Worm (Caenorhabditis elegans) whole organism, young adult: ENCODE data around the gene K07E1.1.

ENCODE experiments used
- B0019.2 ChIP-seq: fragments of 200-800 bp; sonication (Bioruptor generic); conservative IDR thresholded peaks from 2 replicates; pipeline ENCODE4 v1.3.6; 2022; ENCODE audit warnings: missing genetic modification reagents, missing genetic modification characterization, missing compliant biosample characterization
- F22D6.2 ChIP-seq: sonication (generic microtip); optimal IDR thresholded peaks from 2 replicates; lab custom pipeline; 2016; ENCODE audit warnings: mild to moderate bottlenecking, missing genetic modification characterization, missing compliant biosample characterization
- F37B4.10 ChIP-seq: fragments of 200-800 bp; sonication (Bioruptor generic); IDR thresholded peaks from 2 replicates; pipeline ENCODE4 v1.3.6; 2022; ENCODE audit warnings: missing genetic modification characterization, missing compliant biosample characterization
- F57A8.1 ChIP-seq: fragments of 200-800 bp; sonication (Bioruptor generic); optimal IDR thresholded peaks from 2 replicates; lab custom pipeline; 2018; ENCODE audit warnings: mild to moderate bottlenecking, missing genetic modification characterization, moderate library complexity, missing compliant biosample characterization
- T26A5.8 ChIP-seq: sonication (generic microtip); optimal IDR thresholded peaks from 2 replicates; lab custom pipeline; 2016; ENCODE audit warnings: missing genetic modification characterization, missing compliant biosample characterization
- Y56A3A.18 ChIP-seq: fragments of 200-800 bp; sonication (Bioruptor generic); IDR thresholded peaks from 2 replicates; pipeline ENCODE4 v1.3.6; 2022; ENCODE audit warnings: missing genetic modification reagents, missing genetic modification characterization, missing compliant biosample characterization
- ZK185.1 ChIP-seq: sonication (generic microtip); optimal IDR thresholded peaks from 2 replicates; lab custom pipeline; 2016; ENCODE audit warnings: mild to moderate bottlenecking, missing genetic modification characterization, missing compliant biosample characterization; ENCODE audit not compliant: poor library complexity, severe bottlenecking
- akir-1 ChIP-seq: fragments of 200-800 bp; sonication (Bioruptor generic); optimal IDR thresholded peaks from 2 replicates; lab custom pipeline; 2018; ENCODE audit warnings: mild to moderate bottlenecking, missing genetic modification characterization, moderate library complexity, missing compliant biosample characterization
- aptf-2 ChIP-seq: fragments of 200-800 bp; sonication (Bioruptor generic); conservative IDR thresholded peaks from 2 replicates; pipeline ENCODE4 v1.3.6; 2022; ENCODE audit warnings: missing genetic modification reagents, missing genetic modification characterization, missing compliant biosample characterization
- bed-1 ChIP-seq: fragments of 200-800 bp; sonication (Bioruptor generic); IDR thresholded peaks from 2 replicates; pipeline ENCODE4 v1.3.6; 2022; ENCODE audit warnings: missing genetic modification reagents, missing genetic modification characterization, missing compliant biosample characterization
- ceh-100 ChIP-seq: fragments of 200-800 bp; sonication (Bioruptor generic); IDR thresholded peaks from 2 replicates; pipeline ENCODE4 v1.3.6; 2022; ENCODE audit warnings: missing genetic modification reagents, missing genetic modification characterization, missing compliant biosample characterization
- ceh-40 ChIP-seq: fragments of 200-800 bp; sonication (Bioruptor generic); IDR thresholded peaks from 2 replicates; pipeline ENCODE4 v1.3.6; 2022; ENCODE audit warnings: missing genetic modification characterization, missing compliant biosample characterization
- ceh-91 ChIP-seq: fragments of 200-800 bp; sonication (Bioruptor generic); IDR thresholded peaks from 2 replicates; pipeline ENCODE4 v1.3.6; 2022; ENCODE audit warnings: missing genetic modification reagents, missing genetic modification characterization, missing compliant biosample characterization
- dpff-1 ChIP-seq: sonication (generic microtip); optimal IDR thresholded peaks from 2 replicates; lab custom pipeline; 2017; ENCODE audit warnings: mild to moderate bottlenecking, missing genetic modification characterization, missing compliant biosample characterization
- egrh-3 ChIP-seq: fragments of 200-800 bp; sonication (Bioruptor generic); IDR thresholded peaks from 2 replicates; pipeline ENCODE4 v1.3.6; 2022; ENCODE audit warnings: missing genetic modification reagents, missing genetic modification characterization, missing compliant biosample characterization
- hlh-12 ChIP-seq: sonication (generic microtip); optimal IDR thresholded peaks from 2 replicates; lab custom pipeline; 2016; ENCODE audit warnings: missing genetic modification characterization, missing compliant biosample characterization
- hlh-26 ChIP-seq: fragments of 200-800 bp; sonication (Bioruptor generic); conservative IDR thresholded peaks from 2 replicates; pipeline ENCODE4 v1.3.6; 2022; ENCODE audit warnings: missing genetic modification reagents, missing genetic modification characterization, missing compliant biosample characterization
- let-526 ChIP-seq: fragments of 200-800 bp; sonication (Bioruptor generic); IDR thresholded peaks from 2 replicates; pipeline ENCODE4 v1.3.6; 2022; ENCODE audit warnings: missing genetic modification reagents, missing genetic modification characterization, missing compliant biosample characterization
- lin-35 ChIP-seq, 3 experiments: fragments of 150-350 bp in 2 of 3; sonication (generic microtip) in 1 of 3; optimal IDR thresholded peaks; 2 replicates each; lab custom pipeline; 2014 to 2018; ENCODE audit warnings: missing biosample characterization in 3 of 3, missing genetic modification characterization in 3 of 3, missing genetic modification reagents in 3 of 3
- lir-1 ChIP-seq: fragments of 200-800 bp; sonication (Bioruptor generic); conservative IDR thresholded peaks from 2 replicates; pipeline ENCODE4 v1.3.6; 2022; ENCODE audit warnings: missing genetic modification reagents, missing genetic modification characterization, missing compliant biosample characterization
- madf-6 ChIP-seq: fragments of 200-800 bp; sonication (Bioruptor generic); IDR thresholded peaks from 2 replicates; pipeline ENCODE4 v1.3.6; 2022; ENCODE audit warnings: missing genetic modification reagents, missing genetic modification characterization, missing compliant biosample characterization
- mcd-1 ChIP-seq: fragments of 200-800 bp; sonication (Bioruptor generic); IDR thresholded peaks from 2 replicates; pipeline ENCODE4 v1.3.6; 2022; ENCODE audit warnings: missing genetic modification reagents, missing genetic modification characterization, missing compliant biosample characterization
- mxl-1 ChIP-seq: sonication (generic microtip); optimal IDR thresholded peaks from 2 replicates; lab custom pipeline; 2016; ENCODE audit warnings: missing genetic modification characterization, missing compliant biosample characterization
- nhr-90 ChIP-seq: sonication (generic microtip); optimal IDR thresholded peaks from 2 replicates; lab custom pipeline; 2016; ENCODE audit warnings: missing genotype, mild to moderate bottlenecking, missing genetic modification characterization, missing compliant biosample characterization
- sdz-38 ChIP-seq: sonication (generic microtip); optimal IDR thresholded peaks from 2 replicates; lab custom pipeline; 2016; ENCODE audit warnings: missing genotype, missing genetic modification characterization, missing compliant biosample characterization
- snpc-1.1 ChIP-seq: sonication (generic microtip); optimal IDR thresholded peaks from 2 replicates; lab custom pipeline; 2017; ENCODE audit warnings: missing genetic modification characterization, mild to moderate bottlenecking, missing compliant biosample characterization, antibody characterized with exemption, moderate library complexity, missing genotype, missing genetic modification reagents; ENCODE audit not compliant: insufficient read depth
- snpc-1.3 ChIP-seq: sonication (generic microtip); optimal IDR thresholded peaks from 2 replicates; lab custom pipeline; 2017; ENCODE audit warnings: missing genetic modification characterization, mild to moderate bottlenecking, missing compliant biosample characterization, antibody characterized with exemption, moderate library complexity, missing genotype, missing genetic modification reagents; ENCODE audit not compliant: insufficient read depth
- snpc-3.4 ChIP-seq: sonication (generic microtip); optimal IDR thresholded peaks from 2 replicates; lab custom pipeline; 2017; ENCODE audit warnings: missing genetic modification characterization, mild to moderate bottlenecking, missing compliant biosample characterization, antibody characterized with exemption, moderate library complexity, missing genotype, missing genetic modification reagents
- sptf-2 ChIP-seq: fragments of 200-800 bp; sonication (Bioruptor generic); optimal IDR thresholded peaks from 2 replicates; lab custom pipeline; 2018; ENCODE audit warnings: mild to moderate bottlenecking, missing genetic modification characterization, missing compliant biosample characterization
- zfh-2 ChIP-seq: fragments of 200-800 bp; sonication (Bioruptor generic); conservative IDR thresholded peaks from 2 replicates; pipeline ENCODE4 v1.3.6; 2022; ENCODE audit warnings: missing genetic modification reagents, missing genetic modification characterization, missing compliant biosample characterization
- ztf-22 ChIP-seq: fragments of 200-800 bp; sonication (Bioruptor generic); optimal IDR thresholded peaks from 2 replicates; lab custom pipeline; 2018; ENCODE audit warnings: mild to moderate bottlenecking, missing genetic modification characterization, moderate library complexity, missing compliant biosample characterization
- ztf-6 ChIP-seq: fragments of 200-800 bp; sonication (Bioruptor generic); IDR thresholded peaks from 2 replicates; pipeline ENCODE4 v1.3.6; 2022; ENCODE audit warnings: missing genetic modification reagents, missing genetic modification characterization, missing compliant biosample characterization

Gene K07E1.1

ce11 chrII:4566237-4566636 is 15.4 kb downstream of the K07E1.1 start (continued):
- TF ChIP-seq sdz-38 (tag; lab: Kevin White, UChicago), result no peak
- TF ChIP-seq ceh-91 (GFP tag; lab: Robert Waterston, UW), result 0 out of 2 replicates have a peak, but pooled peaks have one; percentile 47

DNA sequence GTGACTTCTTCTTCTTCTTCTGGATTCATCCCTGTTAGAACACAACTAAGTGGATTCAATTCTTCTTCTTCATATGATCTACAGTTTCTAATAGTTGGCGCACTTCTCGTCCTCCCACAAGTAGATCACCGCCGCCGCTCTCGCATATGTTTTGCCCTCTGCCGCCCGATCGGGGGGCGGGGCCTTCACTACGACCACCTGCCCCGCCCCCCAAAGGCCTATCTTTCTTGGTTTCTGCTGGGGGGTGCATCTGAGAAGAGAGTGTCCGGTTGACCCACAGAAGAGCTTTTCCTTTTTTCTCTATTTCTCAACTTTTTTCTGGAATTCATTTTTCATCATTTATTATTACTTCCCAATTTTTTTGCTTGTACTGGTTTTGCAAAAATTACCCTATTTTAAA is 20.2 kb downstream of the K07E1.1 start:
- TF ChIP-seq mcd-1 (GFP tag; lab: Robert Waterston, UW) (no peak), lir-1 (GFP tag; lab: Robert Waterston, UW) (no peak), T26A5.8 (no peak), B0019.2 (no peak), zfh-2 (peak; percentile 79), snpc-1.1 (tag; lab: Kevin White, UChicago) (no peak), egrh-3 (GFP tag; lab: Robert Waterston, UW) (peak; percentile 65; the same call in 1 of the 2 replicates), nhr-90 (tag; lab: Kevin White, UChicago) (no peak)

DNA sequence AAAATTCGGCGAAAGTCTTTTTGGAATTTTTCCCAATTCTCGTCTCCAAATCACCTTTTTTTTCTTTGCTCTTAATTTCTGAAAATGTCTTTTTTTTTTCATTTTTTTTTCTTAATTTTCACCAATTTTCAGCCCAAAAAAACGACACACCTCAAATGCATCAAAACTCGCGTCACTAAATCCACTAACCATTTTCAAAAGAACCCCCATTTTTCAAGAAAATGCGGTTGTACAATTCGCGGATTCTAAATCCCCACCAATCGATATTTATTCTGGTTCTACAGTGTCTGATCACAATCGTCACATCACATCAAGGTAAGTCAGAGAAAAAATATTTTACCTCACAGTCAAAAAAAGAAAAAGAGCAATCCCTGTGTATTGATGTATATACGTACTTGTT is 21.0 kb downstream of the K07E1.1 start, which contains the start of gene vab-1:
Gene vab-1, plus strand, starts transcription at position 133 of the 400 bp plus-strand sequence.
- no peak for TF ChIP-seq madf-6 (GFP tag; lab: Robert Waterston, UW)
- TF ChIP-seq F37B4.10 (GFP tag; lab: Robert Waterston, UW), result no peak
- TF ChIP-seq ZK185.1 (tag; lab: Kevin White, UChicago), result no peak
- TF ChIP-seq F57A8.1, result no peak
- no peak for TF ChIP-seq lin-35 (GFP tag; optimal IDR thresholded peaks at IDR 0.05; lab: Kevin White, UChicago)
- TF ChIP-seq hlh-12 (tag; lab: Kevin White, UChicago), result no peak
- no peak for TF ChIP-seq dpff-1 (tag; lab: Kevin White, UChicago)
- no peak for TF ChIP-seq bed-1 (GFP tag; lab: Robert Waterston, UW)
- no peak for TF ChIP-seq mxl-1 (tag; lab: Kevin White, UChicago)
- TF ChIP-seq let-526 (GFP tag; lab: Robert Waterston, UW), result no peak
- TF ChIP-seq sptf-2 (GFP tag; lab: Kevin White, UChicago), result no peak

DNA sequence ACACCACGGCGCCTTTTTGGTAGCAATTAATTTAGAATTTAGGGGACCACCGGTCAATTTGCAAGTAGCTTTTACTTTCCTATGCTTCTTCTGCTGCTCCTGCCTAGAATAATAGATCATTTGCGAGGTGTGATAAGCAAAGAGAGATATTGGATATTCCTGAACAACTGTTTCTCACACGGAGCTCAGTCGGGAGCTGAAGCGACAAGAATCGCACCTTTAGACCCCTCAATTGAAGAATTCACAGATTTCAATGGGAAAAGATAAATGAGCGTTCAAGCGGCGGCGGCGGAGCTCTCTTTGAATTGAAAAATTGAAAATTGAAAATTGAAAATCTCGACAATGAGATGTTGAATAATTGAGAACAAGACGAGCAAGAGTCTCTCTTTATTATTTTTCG is 21.7 kb downstream of the K07E1.1 start:
- no peak for TF ChIP-seq ztf-22
- no peak for TF ChIP-seq egrh-3 (GFP tag; lab: Robert Waterston, UW)
- no peak for TF ChIP-seq dpff-1 (tag; lab: Kevin White, UChicago)
- no peak for TF ChIP-seq aptf-2
- TF ChIP-seq ceh-100 (GFP tag; lab: Robert Waterston, UW), result no peak
- TF ChIP-seq, all 124 proteins: peak for 0

ce11 chrII:4573084-4573483 is 22.2 kb downstream of the K07E1.1 start:
- no peak for TF ChIP-seq ceh-40
- TF ChIP-seq F22D6.2 (tag; lab: Kevin White, UChicago), result no peak
- TF ChIP-seq ztf-6, result no peak
- TF ChIP-seq zfh-2, result 0 out of 2 replicates have a peak, but pooled peaks have one; percentile 9

DNA sequence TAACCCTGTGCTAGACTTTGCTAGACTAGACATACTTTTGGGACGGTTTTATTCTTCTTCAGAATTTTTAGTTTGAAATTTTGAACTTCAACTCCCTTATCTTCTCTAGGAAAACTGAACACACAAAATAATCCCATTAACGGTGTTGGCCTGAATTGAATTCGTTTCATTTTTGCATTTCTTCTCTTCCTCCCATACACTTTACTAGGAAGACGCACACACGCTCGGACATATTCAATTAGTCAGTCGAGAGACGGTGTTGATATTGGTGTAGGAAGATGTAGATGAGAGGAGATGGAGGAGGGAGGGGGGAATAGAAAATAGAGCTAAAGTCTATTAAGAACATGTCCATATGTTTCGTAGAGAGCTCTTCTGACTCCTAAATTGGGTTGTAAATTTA is 23.8 kb downstream of the K07E1.1 start:
- TF ChIP-seq Y56A3A.18 (GFP tag; lab: Robert Waterston, UW) (no peak), snpc-3.4 (tag; lab: Kevin White, UChicago) (no peak), akir-1 (GFP tag; lab: Kevin White, UChicago) (no peak), hlh-26 (GFP tag; lab: Robert Waterston, UW) (no peak), mxl-1 (tag; lab: Kevin White, UChicago) (no peak), snpc-1.3 (tag; lab: Kevin White, UChicago) (no peak), ztf-22 (no peak), ceh-100 (GFP tag; lab: Robert Waterston, UW) (no peak), aptf-2 (no peak)
